Worm (Caenorhabditis elegans) whole organism, L1 larva: Measurements from ENCODE around the gene cyn-17.

ENCODE experiments used
- C04F5.9 ChIP-seq: sonication (generic microtip); optimal IDR thresholded peaks from 2 replicates; lab custom pipeline; 2016; ENCODE audit warnings: missing genetic modification characterization, missing compliant biosample characterization
- C34B4.2 ChIP-seq: sonication (generic microtip); optimal IDR thresholded peaks from 2 replicates; lab custom pipeline; 2017; ENCODE audit warnings: mild to moderate bottlenecking, missing genetic modification characterization, missing compliant biosample characterization
- F16B12.6 ChIP-seq: fragments of 150-350 bp; optimal IDR thresholded peaks from 2 replicates; lab custom pipeline; 2014; ENCODE audit warnings: missing biosample characterization, missing genetic modification characterization
- aha-1 ChIP-seq: fragments of 150-350 bp; optimal IDR thresholded peaks from 2 replicates; lab custom pipeline; 2014; ENCODE audit warnings: missing biosample characterization, missing genetic modification characterization
- aly-2 ChIP-seq: fragments of 150-350 bp; optimal IDR thresholded peaks from 2 replicates; lab custom pipeline; 2014; ENCODE audit warnings: missing biosample characterization, missing genetic modification characterization
- ama-1 ChIP-seq: fragments of 150-350 bp; optimal IDR thresholded peaks from 2 replicates; lab custom pipeline; 2014
- blmp-1 ChIP-seq: fragments of 150-350 bp; optimal IDR thresholded peaks from 2 replicates; lab custom pipeline; 2014; ENCODE audit warnings: missing biosample characterization, missing genetic modification characterization
- ceh-82 ChIP-seq, 3 experiments: fragments of 150-350 bp in 1 of 3; sonication (generic microtip) in 2 of 3; optimal IDR thresholded peaks; 2 replicates each; lab custom pipeline; 2014 to 2017; ENCODE audit warnings: missing biosample characterization in 3 of 3, missing genetic modification characterization in 3 of 3
- ces-1 ChIP-seq: fragments of 150-350 bp; optimal IDR thresholded peaks from 2 replicates; lab custom pipeline; 2014; ENCODE audit warnings: missing biosample characterization, missing genetic modification reagents, missing genetic modification characterization
- efl-1 ChIP-seq, 4 experiments: fragments of 150-350 bp; optimal IDR thresholded peaks in 3 of 4; peaks in 1 of 4; 1 replicate in 1 of 4; 2 replicates in 3 of 4; lab custom pipeline; 2014; ENCODE audit warnings: missing biosample characterization in 2 of 4, missing genetic modification characterization in 2 of 4, missing genetic modification reagents in 2 of 4
- efl-3 ChIP-seq: fragments of 200-800 bp; sonication (Bioruptor generic); optimal IDR thresholded peaks from 2 replicates; lab custom pipeline; 2018; ENCODE audit warnings: mild to moderate bottlenecking, missing genetic modification characterization, missing compliant biosample characterization
- egl-13 ChIP-seq: sonication (generic microtip); optimal IDR thresholded peaks from 2 replicates; lab custom pipeline; 2016; ENCODE audit warnings: missing genotype, missing genetic modification reagents, missing genetic modification characterization, missing compliant biosample characterization
- egl-27 ChIP-seq, 2 experiments: fragments of 150-350 bp in 1 of 2; sonication (generic microtip); optimal IDR thresholded peaks; 3 replicates each; lab custom pipeline; 2017 to 2018; ENCODE audit warnings: missing biosample characterization in 2 of 2, missing genetic modification characterization in 2 of 2, missing genetic modification reagents in 2 of 2
- elt-2 ChIP-seq: sonication (generic microtip); optimal IDR thresholded peaks from 2 replicates; lab custom pipeline; 2016; ENCODE audit warnings: missing genetic modification characterization, mild to moderate bottlenecking, inconsistent platforms, missing compliant biosample characterization, missing genetic modification reagents
- elt-3 ChIP-seq, 6 experiments: fragments of 150-350 bp in 1 of 6; sonication (generic microtip); optimal IDR thresholded peaks; 2 replicates each; lab custom pipeline; 2017 to 2018; ENCODE audit warnings: missing biosample characterization in 6 of 6, missing genetic modification characterization in 6 of 6, inconsistent platforms in 1 of 6
- fkh-4 ChIP-seq: sonication (generic microtip); optimal IDR thresholded peaks from 2 replicates; lab custom pipeline; 2016; ENCODE audit warnings: missing compliant biosample characterization, missing genetic modification characterization, borderline replicate concordance
- fkh-8 ChIP-seq: sonication (generic microtip); optimal IDR thresholded peaks from 2 replicates; lab custom pipeline; 2016; ENCODE audit warnings: mild to moderate bottlenecking, missing genetic modification characterization, missing compliant biosample characterization
- grh-1 ChIP-seq: fragments of 200-800 bp; sonication (Bioruptor generic); IDR thresholded peaks from 2 replicates; pipeline ENCODE4 v1.3.6; 2022; ENCODE audit warnings: missing genetic modification reagents, missing genetic modification characterization, missing compliant biosample characterization
- hlh-4 ChIP-seq: sonication (generic microtip); optimal IDR thresholded peaks from 2 replicates; lab custom pipeline; 2016; ENCODE audit warnings: mild to moderate bottlenecking, missing genetic modification characterization, missing compliant biosample characterization
- isw-1 ChIP-seq: fragments of 200-800 bp; sonication (Bioruptor generic); IDR thresholded peaks from 2 replicates; pipeline ENCODE4 v1.3.6; 2022; ENCODE audit warnings: missing genetic modification characterization, missing compliant biosample characterization
- jun-1 ChIP-seq: fragments of 150-350 bp; optimal IDR thresholded peaks from 2 replicates; lab custom pipeline; 2014; ENCODE audit warnings: missing biosample characterization, missing genetic modification reagents, missing genetic modification characterization
- lin-14 ChIP-seq: fragments of 200-800 bp; sonication (Bioruptor generic); optimal IDR thresholded peaks from 2 replicates; lab custom pipeline; 2018; ENCODE audit warnings: mild to moderate bottlenecking, missing genetic modification characterization, moderate library complexity, missing compliant biosample characterization
- lin-15B ChIP-seq: fragments of 150-350 bp; sonication (generic microtip); optimal IDR thresholded peaks from 3 replicates; lab custom pipeline; 2014; ENCODE audit warnings: missing biosample characterization, missing genetic modification characterization
- lin-35 ChIP-seq, 2 experiments: fragments of 150-350 bp; optimal IDR thresholded peaks; 2 replicates each; lab custom pipeline; 2014; ENCODE audit warnings: missing biosample characterization in 2 of 2, missing genetic modification characterization in 2 of 2, missing genetic modification reagents in 2 of 2
- lin-39 ChIP-seq: fragments of 150-350 bp; optimal IDR thresholded peaks from 2 replicates; lab custom pipeline; 2014; ENCODE audit warnings: missing biosample characterization, missing genetic modification reagents, missing genetic modification characterization
- lir-3 ChIP-seq: sonication (generic microtip); optimal IDR thresholded peaks from 2 replicates; lab custom pipeline; 2016; ENCODE audit warnings: mild to moderate bottlenecking, missing genetic modification characterization, moderate library complexity, missing compliant biosample characterization; ENCODE audit not compliant: poor library complexity
- mab-9 ChIP-seq: fragments of 200-800 bp; sonication (Bioruptor generic); IDR thresholded peaks from 2 replicates; pipeline ENCODE4 v1.3.6; 2022; ENCODE audit warnings: missing genetic modification reagents, missing genetic modification characterization, missing compliant biosample characterization
- mdl-1 ChIP-seq, 2 experiments: fragments of 150-350 bp; optimal IDR thresholded peaks; 2 replicates each; lab custom pipeline; 2014 to 2017; ENCODE audit warnings: missing biosample characterization in 2 of 2, missing genetic modification characterization in 2 of 2, inconsistent platforms in 1 of 2
- mef-2 ChIP-seq: fragments of 150-350 bp; optimal IDR thresholded peaks from 2 replicates; lab custom pipeline; 2014; ENCODE audit warnings: missing biosample characterization, missing genetic modification characterization
- nhr-19 ChIP-seq: fragments of 200-800 bp; sonication (Bioruptor generic); conservative IDR thresholded peaks from 2 replicates; pipeline ENCODE4 v1.3.6; 2022; ENCODE audit warnings: missing genetic modification characterization, missing compliant biosample characterization
- nhr-20 ChIP-seq: sonication (generic microtip); optimal IDR thresholded peaks from 2 replicates; lab custom pipeline; 2016; ENCODE audit warnings: mild to moderate bottlenecking, missing genetic modification characterization, missing compliant biosample characterization
- nhr-237 ChIP-seq: fragments of 150-350 bp; optimal IDR thresholded peaks from 2 replicates; lab custom pipeline; 2014; ENCODE audit warnings: missing biosample characterization, missing genetic modification characterization
- nhr-47 ChIP-seq: sonication (generic microtip); optimal IDR thresholded peaks from 2 replicates; lab custom pipeline; 2016; ENCODE audit warnings: mild to moderate bottlenecking, missing genetic modification characterization, moderate library complexity, missing compliant biosample characterization
- nhr-76 ChIP-seq: sonication (generic microtip); optimal IDR thresholded peaks from 2 replicates; lab custom pipeline; 2017; ENCODE audit warnings: missing biosample characterization, missing genetic modification characterization
- nhr-77 ChIP-seq: fragments of 150-350 bp; optimal IDR thresholded peaks from 2 replicates; lab custom pipeline; 2014; ENCODE audit warnings: missing biosample characterization, missing genetic modification characterization
- pag-3 ChIP-seq: sonication (generic microtip); optimal IDR thresholded peaks from 2 replicates; lab custom pipeline; 2017; ENCODE audit warnings: missing genetic modification characterization, mild to moderate bottlenecking, missing compliant biosample characterization, antibody characterized with exemption, borderline replicate concordance; ENCODE audit not compliant: insufficient read depth
- pax-3 ChIP-seq: fragments of 200-800 bp; sonication (Bioruptor generic); optimal IDR thresholded peaks from 2 replicates; lab custom pipeline; 2018; ENCODE audit warnings: mild to moderate bottlenecking, missing genetic modification characterization, moderate library complexity, missing compliant biosample characterization
- pqm-1 ChIP-seq: sonication (generic microtip); optimal IDR thresholded peaks from 3 replicates; lab custom pipeline; 2017; ENCODE audit warnings: missing biosample characterization, missing genetic modification characterization
- skn-1 ChIP-seq: fragments of 150-350 bp; optimal IDR thresholded peaks from 2 replicates; lab custom pipeline; 2014; ENCODE audit warnings: missing biosample characterization, missing genetic modification characterization
- snpc-4 ChIP-seq: fragments of 150-350 bp; optimal IDR thresholded peaks from 2 replicates; lab custom pipeline; 2014; ENCODE audit warnings: missing biosample characterization, missing genetic modification characterization
- sox-4 ChIP-seq: sonication (generic microtip); optimal IDR thresholded peaks from 2 replicates; lab custom pipeline; 2016; ENCODE audit warnings: missing genetic modification characterization, missing compliant biosample characterization
- tlp-1 ChIP-seq: fragments of 150-350 bp; optimal IDR thresholded peaks from 2 replicates; lab custom pipeline; 2014; ENCODE audit warnings: missing biosample characterization, missing genetic modification characterization
- unc-130 ChIP-seq: fragments of 150-350 bp; optimal IDR thresholded peaks from 2 replicates; lab custom pipeline; 2017; ENCODE audit warnings: missing biosample characterization, missing genetic modification characterization, inconsistent platforms
- unc-30 ChIP-seq: sonication (generic microtip); optimal IDR thresholded peaks from 2 replicates; lab custom pipeline; 2017; ENCODE audit warnings: missing biosample characterization, missing genetic modification characterization
- unc-62 ChIP-seq: fragments of 150-350 bp; optimal IDR thresholded peaks from 2 replicates; lab custom pipeline; 2014; ENCODE audit warnings: missing biosample characterization, missing genetic modification reagents, missing genetic modification characterization
- zip-4 ChIP-seq: fragments of 200-800 bp; sonication (Bioruptor generic); optimal IDR thresholded peaks from 2 replicates; lab custom pipeline; 2018; ENCODE audit warnings: mild to moderate bottlenecking, missing genetic modification characterization, moderate library complexity, missing compliant biosample characterization
- ztf-11 ChIP-seq, 2 experiments: sonication (generic microtip); optimal IDR thresholded peaks; 2 replicates each; lab custom pipeline; 2016 to 2017; ENCODE audit warnings: missing genetic modification characterization in 2 of 2, missing biosample characterization in 1 of 2, missing compliant biosample characterization in 1 of 2

The cyn-17 gene

ce11 chrV:5763787-5764186, 35.7 kb upstream of the cyn-17 start, which contains the start of gene pgph-3 (continued):
- TF ChIP-seq jun-1 (no peak), nhr-47 (tag; lab: Kevin White, UChicago) (no peak), unc-130 (no peak), lin-14 (GFP tag; lab: Kevin White, UChicago) (peak; percentile 81), nhr-77 (tag; lab: Kevin White, UChicago) (no peak), elt-3 (tag; optimal IDR thresholded peaks at IDR 0.05; lab: Kevin White, UChicago) (peak in 1 of 6 experiments; percentile 20)

- no peak for TF ChIP-seq unc-62
- TF ChIP-seq elt-2 (tag; lab: Kevin White, UChicago), result peak; percentile 33
These were observed 34.4 kb upstream of the cyn-17 start, which contains the start of gene pgph-2 for ce11 chrV:5765081-5765480. TSS of gene pgph-2 (plus strand) at chrV:5765127.

- TF ChIP-seq jun-1, result no peak
- TF ChIP-seq blmp-1 (tag; lab: Kevin White, UChicago), result peak; percentile 84
- TF ChIP-seq aly-2 (tag; lab: Kevin White, UChicago), result no peak
- TF ChIP-seq pqm-1 (tag; lab: Kevin White, UChicago), result no peak
- TF ChIP-seq skn-1, result no peak
- no peak for TF ChIP-seq tlp-1 (tag; lab: Kevin White, UChicago)
- no peak for TF ChIP-seq zip-4
- TF ChIP-seq fkh-8 (tag; lab: Kevin White, UChicago), result no peak
- TF ChIP-seq ces-1 (GFP tag; lab: Kevin White, UChicago), result no peak
- no peak for TF ChIP-seq C34B4.2
- no peak for TF ChIP-seq fkh-4
- TF ChIP-seq elt-2 (tag; lab: Kevin White, UChicago), result peak; percentile 70
- TF ChIP-seq nhr-19, result peak; percentile 88
- TF ChIP-seq mab-9, result no peak
- TF ChIP-seq unc-30, result no peak
- no peak for TF ChIP-seq pax-3
- TF ChIP-seq efl-1 (optimal IDR thresholded peaks at IDR 0.05; lab: Kevin White, UChicago), result peak; percentile 18 to 34
- peak; percentile 1 to 84 for TF ChIP-seq efl-1 (GFP tag; optimal IDR thresholded peaks at IDR 0.05 in 1 of 2; lab: Kevin White, UChicago)
- TF ChIP-seq isw-1 (GFP tag; lab: Robert Waterston, UW), result no peak
- TF ChIP-seq aha-1 (tag; lab: Kevin White, UChicago), result no peak
- TF ChIP-seq ama-1 (lab: Kevin White, UChicago), result no peak
- TF ChIP-seq snpc-4 (tag; lab: Kevin White, UChicago), result no peak
- no peak for TF ChIP-seq pag-3 (tag; lab: Kevin White, UChicago)
- TF ChIP-seq hlh-4 (tag; lab: Kevin White, UChicago), result no peak
- peak in 1 of 2 experiments; percentile 92 for TF ChIP-seq mdl-1 (tag; optimal IDR thresholded peaks at IDR 0.05; lab: Kevin White, UChicago)
- TF ChIP-seq sox-4 (tag; lab: Kevin White, UChicago), result no peak
- TF ChIP-seq ztf-11 (tag; optimal IDR thresholded peaks at IDR 0.05; lab: Kevin White, UChicago), result no peak
- peak; percentile 19 for TF ChIP-seq nhr-77 (tag; lab: Kevin White, UChicago)
- peak; percentile 10 to 41 for TF ChIP-seq lin-35 (GFP tag; optimal IDR thresholded peaks at IDR 0.05; lab: Kevin White, UChicago)
- TF ChIP-seq lin-39 (tag; lab: Kevin White, UChicago), result peak; percentile 47
- peak; percentile 70 for TF ChIP-seq grh-1 (GFP tag; lab: Robert Waterston, UW)
- no peak for TF ChIP-seq egl-13 (tag; lab: Kevin White, UChicago)
- no peak for TF ChIP-seq mef-2
- peak; percentile 10 for TF ChIP-seq nhr-76 (tag; lab: Kevin White, UChicago)
- TF ChIP-seq ceh-82 (tag; optimal IDR thresholded peaks at IDR 0.05; lab: Kevin White, UChicago), result no peak
- no peak for TF ChIP-seq unc-62
- no peak for TF ChIP-seq efl-3 (GFP tag; lab: Kevin White, UChicago)
- no peak for TF ChIP-seq nhr-237 (tag; lab: Kevin White, UChicago)
- peak; percentile 94 for TF ChIP-seq lin-14 (GFP tag; lab: Kevin White, UChicago)
- peak in 5 of 6 experiments; percentile 72 to 92 (median 78) for TF ChIP-seq elt-3 (tag; optimal IDR thresholded peaks at IDR 0.05; lab: Kevin White, UChicago)
- TF ChIP-seq C04F5.9 (tag; lab: Kevin White, UChicago), result no peak
- TF ChIP-seq lin-15B (tag; lab: Kevin White, UChicago), result no peak
- TF ChIP-seq egl-27 (tag; optimal IDR thresholded peaks at IDR 0.05; lab: Kevin White, UChicago), result peak in 1 of 2 experiments; percentile 71
- peak; percentile 93 for TF ChIP-seq nhr-20 (tag; lab: Kevin White, UChicago)
- TF ChIP-seq lir-3 (tag; lab: Kevin White, UChicago), result no peak
- TF ChIP-seq F16B12.6 (tag; lab: Kevin White, UChicago), result no peak
These were observed 31.2 kb upstream of the cyn-17 start for ce11 chrV:5768292-5768695.
